Fruit fly (Drosophila melanogaster) whole organism, embryonic: Measurements from ENCODE around the gene Osi9.

Experiments used
- Antp ChIP-seq: fragments of 200-800 bp; sonication (Bioruptor generic); optimal IDR thresholded peaks from 3 replicates; lab custom pipeline; 2016; ENCODE audit warnings: missing biosample characterization, missing genetic modification characterization
- Blimp-1 ChIP-seq: fragments of 200-800 bp; sonication (Bioruptor generic); optimal IDR thresholded peaks from 3 replicates; lab custom pipeline; 2018; ENCODE audit warnings: missing biosample characterization, missing genetic modification characterization, mild to moderate bottlenecking, moderate library complexity, missing genetic modification reagents
- CG10267 ChIP-seq: fragments of 200-800 bp; sonication (Bioruptor generic); optimal IDR thresholded peaks from 2 replicates; lab custom pipeline; 2018; ENCODE audit warnings: missing biosample characterization, mild to moderate bottlenecking, missing genetic modification characterization, moderate library complexity
- CG2129 ChIP-seq: fragments of 200-800 bp; sonication (Bioruptor generic); IDR thresholded peaks from 2 replicates; pipeline ENCODE4 v1.3.6; 2022; ENCODE audit warnings: missing biosample characterization, missing genetic modification characterization; ENCODE audit not compliant: partially characterized antibody
- CG6791 ChIP-seq: fragments of 200-800 bp; sonication (Bioruptor generic); IDR thresholded peaks from 3 replicates; pipeline ENCODE4 v1.3.6; 2022; ENCODE audit warnings: missing biosample characterization, missing genetic modification characterization; ENCODE audit not compliant: partially characterized antibody
- CG9876 ChIP-seq: fragments of 200-800 bp; sonication (Bioruptor generic); optimal IDR thresholded peaks from 2 replicates; lab custom pipeline; 2016; ENCODE audit warnings: missing biosample characterization, missing genetic modification characterization
- Dbx ChIP-seq: fragments of 200-800 bp; sonication (Bioruptor generic); IDR thresholded peaks from 3 replicates; pipeline ENCODE4 v1.3.6; 2022; ENCODE audit warnings: missing biosample characterization, missing genetic modification characterization
- Dip2 ChIP-seq: fragments of 200-800 bp; sonication (Bioruptor generic); IDR thresholded peaks from 2 replicates; pipeline ENCODE4 v1.3.6; 2022; ENCODE audit warnings: missing biosample characterization, missing genetic modification characterization
- Dll ChIP-seq: fragments of 200-800 bp; sonication (Bioruptor generic); IDR thresholded peaks from 4 replicates; pipeline ENCODE4 v1.3.6; 2022; ENCODE audit warnings: missing biosample characterization, missing genetic modification characterization; ENCODE audit not compliant: partially characterized antibody
- Dp ChIP-seq: fragments of 200-800 bp; sonication (Bioruptor generic); optimal IDR thresholded peaks from 2 replicates; lab custom pipeline; 2018; ENCODE audit warnings: missing biosample characterization, mild to moderate bottlenecking, missing genetic modification characterization, moderate library complexity
- Ets65A ChIP-seq: fragments of 200-800 bp; sonication (Bioruptor generic); peaks from one replicate; lab custom pipeline; 2016; ENCODE audit warnings: missing biosample characterization, missing genetic modification characterization
- NFAT ChIP-seq: fragments of 200-800 bp; sonication (Bioruptor generic); IDR thresholded peaks from 2 replicates; pipeline ENCODE4 v1.3.6; 2022; ENCODE audit warnings: missing biosample characterization, missing genetic modification characterization
- Opbp ChIP-seq: fragments of 200-800 bp; sonication (Bioruptor generic); IDR thresholded peaks from 3 replicates; pipeline ENCODE4 v1.3.6; 2022; ENCODE audit warnings: missing biosample characterization, missing genetic modification characterization; ENCODE audit not compliant: partially characterized antibody
- Sry-δ ChIP-seq: fragments of 200-800 bp; sonication (Bioruptor generic); optimal IDR thresholded peaks from 2 replicates; lab custom pipeline; 2016; ENCODE audit warnings: missing biosample characterization, missing genetic modification characterization
- YL-1 ChIP-seq: fragments of 200-800 bp; sonication (Bioruptor generic); optimal IDR thresholded peaks from 3 replicates; lab custom pipeline; 2017; ENCODE audit warnings: missing biosample characterization, mild to moderate bottlenecking, missing genetic modification characterization
- abd-A ChIP-seq: fragments of 200-800 bp; sonication (Bioruptor generic); optimal IDR thresholded peaks from 3 replicates; lab custom pipeline; 2019; ENCODE audit warnings: missing biosample characterization, mild to moderate bottlenecking, missing genetic modification characterization, moderate library complexity
- ase ChIP-seq: fragments of 200-800 bp; sonication (Bioruptor generic); IDR thresholded peaks from 3 replicates; pipeline ENCODE4 v1.3.6; 2022; ENCODE audit warnings: missing biosample characterization, missing genetic modification characterization
- dmrt11E ChIP-seq: fragments of 200-800 bp; sonication (Bioruptor generic); optimal IDR thresholded peaks from 3 replicates; lab custom pipeline; 2018; ENCODE audit warnings: missing biosample characterization, mild to moderate bottlenecking, missing genetic modification characterization, moderate library complexity
- emc ChIP-seq: fragments of 200-800 bp; sonication (Bioruptor generic); optimal IDR thresholded peaks from 2 replicates; lab custom pipeline; 2016; ENCODE audit warnings: missing biosample characterization, missing genetic modification characterization
- en ChIP-seq: fragments of 200-800 bp; sonication (Bioruptor generic); optimal IDR thresholded peaks from 2 replicates; lab custom pipeline; 2016; ENCODE audit warnings: missing biosample characterization, missing genetic modification characterization
- gcm ChIP-seq: fragments of 200-800 bp; sonication (Bioruptor generic); optimal IDR thresholded peaks from 2 replicates; lab custom pipeline; 2019; ENCODE audit warnings: missing biosample characterization, mild to moderate bottlenecking, missing genetic modification characterization, moderate library complexity
- jing ChIP-seq: fragments of 200-800 bp; sonication (Bioruptor generic); optimal IDR thresholded peaks from 2 replicates; lab custom pipeline; 2018; ENCODE audit warnings: missing biosample characterization, mild to moderate bottlenecking, missing genetic modification characterization
- lov ChIP-seq, 2 experiments: fragments of 200-800 bp in 1 of 2; fragments of >200 bp in 1 of 2; sonication (Bioruptor generic) in 1 of 2; IDR thresholded peaks in 1 of 2; optimal IDR thresholded peaks in 1 of 2; 2 replicates in 1 of 2; 3 replicates in 1 of 2; pipeline versions ENCODE4 v1.3.6 to Lab custom; 2017 to 2022; ENCODE audit warnings: missing biosample characterization in 1 of 2, missing genetic modification characterization in 1 of 2
- mirr ChIP-seq: fragments of 200-800 bp; sonication (Bioruptor generic); optimal IDR thresholded peaks from 3 replicates; lab custom pipeline; 2018; ENCODE audit warnings: missing biosample characterization, mild to moderate bottlenecking, missing genetic modification characterization
- mld ChIP-seq: fragments of 200-800 bp; sonication (Bioruptor generic); IDR thresholded peaks from 3 replicates; pipeline ENCODE4 v1.3.6; 2022; ENCODE audit warnings: missing biosample characterization, missing genetic modification characterization; ENCODE audit not compliant: partially characterized antibody
- pros ChIP-seq: fragments of 200-800 bp; sonication (Bioruptor generic); optimal IDR thresholded peaks from 3 replicates; lab custom pipeline; 2019; ENCODE audit warnings: missing biosample characterization, mild to moderate bottlenecking, missing genetic modification characterization, moderate library complexity
- pum ChIP-seq: fragments of 200-800 bp; sonication (Bioruptor generic); optimal IDR thresholded peaks from 2 replicates; lab custom pipeline; 2016; ENCODE audit warnings: missing biosample characterization, missing genetic modification characterization
- pzg ChIP-seq: fragments of 200-800 bp; sonication (Bioruptor generic); optimal IDR thresholded peaks from 3 replicates; lab custom pipeline; 2018; ENCODE audit warnings: missing biosample characterization, mild to moderate bottlenecking, missing genetic modification characterization, moderate library complexity
- repo ChIP-seq: fragments of 200-800 bp; sonication (Bioruptor generic); optimal IDR thresholded peaks from 2 replicates; lab custom pipeline; 2016; ENCODE audit warnings: missing biosample characterization, missing genetic modification characterization
- slou ChIP-seq: fragments of 200-800 bp; sonication (Bioruptor generic); optimal IDR thresholded peaks from 3 replicates; lab custom pipeline; 2016; ENCODE audit warnings: missing biosample characterization, missing genetic modification characterization
- wdn ChIP-seq: fragments of 200-800 bp; sonication (Bioruptor generic); IDR thresholded peaks from 2 replicates; pipeline ENCODE4 v1.3.6; 2022; ENCODE audit warnings: missing biosample characterization, missing genetic modification characterization
- wek ChIP-seq: fragments of 200-800 bp; sonication (Bioruptor generic); optimal IDR thresholded peaks from 3 replicates; lab custom pipeline; 2018; ENCODE audit warnings: missing biosample characterization, mild to moderate bottlenecking, missing genetic modification characterization, moderate library complexity

The Osi9 gene

DNA sequence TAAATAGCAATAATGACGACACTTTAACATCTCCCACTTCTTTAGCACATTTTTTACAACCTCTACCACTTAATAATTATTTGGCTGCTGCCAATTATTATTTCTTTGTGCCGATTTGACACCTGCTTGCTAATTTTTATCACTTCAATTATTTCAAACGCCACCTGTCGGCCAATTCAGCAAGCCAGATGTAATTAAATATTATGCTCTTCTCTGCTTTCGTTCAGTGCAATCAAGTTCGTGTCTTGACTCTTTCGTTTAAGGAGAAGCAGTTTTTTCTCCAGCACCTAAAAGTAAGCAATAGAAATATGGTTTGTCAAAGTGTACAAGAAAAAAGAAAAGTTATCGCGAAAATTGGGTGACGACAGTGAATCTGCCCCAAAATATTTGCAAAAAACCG, 5.6 kb upstream of the Osi9 start (continued):
- TF ChIP-seq en (no peak), pum (GFP tag; lab: Kevin White, UChicago) (no peak), NFAT (GFP tag; lab: Robert Waterston, UW) (no peak)
- TF ChIP-seq, all 482 proteins: peak for 9

DNA sequence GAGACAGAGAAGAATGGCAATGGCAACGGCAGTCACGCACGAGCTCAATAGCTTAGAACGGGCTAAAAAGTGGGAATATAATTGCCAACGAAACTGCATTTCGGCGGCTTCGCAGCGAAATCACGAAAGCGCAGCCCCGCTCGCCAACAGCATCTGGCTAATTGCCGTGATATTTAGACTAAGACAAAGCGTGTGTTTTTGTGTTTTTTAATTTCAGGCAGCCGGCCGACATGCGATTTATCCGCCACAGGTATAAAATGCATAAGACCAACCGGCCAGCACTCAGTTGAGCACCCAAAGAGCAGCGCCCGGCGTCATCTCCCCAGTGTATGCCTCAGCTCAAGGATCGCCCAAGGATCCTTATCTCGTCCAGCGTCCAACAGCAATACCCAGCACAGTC, 5.1 kb upstream of the Osi9 start, which contains the start of gene Osi8:
TSS of gene Osi8 (plus strand) at position 301 of the 400 bp plus-strand sequence.
- TF ChIP-seq Ets65A (GFP tag; lab: Kevin White, UChicago) (peak; percentile 33), Dp (GFP tag; lab: Kevin White, UChicago) (no peak)
- TF ChIP-seq, all 482 proteins: peak for 1

DNA sequence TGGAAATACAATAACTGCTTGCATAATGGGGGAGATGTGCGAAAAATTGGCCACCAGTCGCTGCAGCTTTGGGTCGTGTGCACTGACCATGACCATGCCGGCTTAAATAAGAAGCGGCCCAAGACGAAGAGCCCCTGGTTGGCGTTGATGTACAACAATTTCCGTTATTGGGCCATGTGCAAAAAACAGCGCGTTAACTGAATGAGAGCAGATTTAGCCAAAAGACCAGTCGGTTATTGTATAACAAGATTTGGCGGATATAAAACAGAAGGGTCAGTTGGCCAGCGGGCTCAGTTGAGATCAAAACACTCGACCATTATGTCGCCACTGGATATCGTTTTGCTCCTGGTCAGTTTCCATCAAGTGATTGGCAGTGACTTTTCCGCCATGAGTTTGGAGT, 3.6 kb downstream of the Osi9 start, which contains the start of gene Osi10a:
TSS of gene Osi10a (plus strand) at position 301 of the 400 bp plus-strand sequence.
- TF ChIP-seq pzg (no peak), jing (no peak), gcm (no peak), CG9876 (no peak), wdn (GFP tag; lab: Robert Waterston, UW) (no peak), ase (GFP tag; lab: Robert Waterston, UW) (no peak), Antp (GFP tag; lab: Kevin White, UChicago) (no peak), dmrt11E (tag; lab: Kevin White, UChicago) (no peak), wek (GFP tag; lab: Kevin White, UChicago) (no peak), CG10267 (no peak), Dbx (GFP tag; lab: Robert Waterston, UW) (no peak), repo (GFP tag; lab: Kevin White, UChicago) (no peak), Dip2 (GFP tag; lab: Robert Waterston, UW) (no peak), Dll (GFP tag; lab: Robert Waterston, UW) (no peak), Blimp-1 (GFP tag; lab: Kevin White, UChicago) (no peak), YL-1 (GFP tag; lab: Kevin White, UChicago) (no peak), slou (no peak), emc (GFP tag; lab: Kevin White, UChicago) (no peak), abd-A (tag; lab: Kevin White, UChicago) (no peak), Opbp (no peak)

DNA sequence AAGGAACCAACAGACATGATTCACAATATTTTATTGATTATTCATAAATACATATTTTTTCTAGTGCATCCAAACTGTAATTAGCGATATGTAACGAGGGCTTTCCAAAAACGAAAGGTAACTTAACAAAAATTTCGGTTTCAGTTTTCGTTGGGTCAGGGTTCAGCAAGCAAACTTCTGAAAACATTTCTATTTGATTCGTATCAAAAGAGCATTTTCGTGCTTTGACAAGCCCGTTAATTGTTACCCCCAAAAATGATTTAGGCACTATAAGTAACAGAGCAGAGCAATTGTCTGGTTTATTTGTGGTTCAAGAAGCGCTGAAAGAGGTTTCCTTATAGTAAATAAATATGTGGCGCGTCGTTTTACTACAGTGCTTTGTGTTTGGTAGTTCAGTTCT, 5.9 kb downstream of the Osi9 start, which contains the start of gene Osi10b:
TSS of gene Osi10b (plus strand) at position 301 of the 400 bp plus-strand sequence.
- peak; percentile 6 for TF ChIP-seq Ets65A (GFP tag; lab: Kevin White, UChicago)
- TF ChIP-seq pros (GFP tag; lab: Kevin White, UChicago), result no peak
- TF ChIP-seq, all 482 proteins: peak for 1

DNA sequence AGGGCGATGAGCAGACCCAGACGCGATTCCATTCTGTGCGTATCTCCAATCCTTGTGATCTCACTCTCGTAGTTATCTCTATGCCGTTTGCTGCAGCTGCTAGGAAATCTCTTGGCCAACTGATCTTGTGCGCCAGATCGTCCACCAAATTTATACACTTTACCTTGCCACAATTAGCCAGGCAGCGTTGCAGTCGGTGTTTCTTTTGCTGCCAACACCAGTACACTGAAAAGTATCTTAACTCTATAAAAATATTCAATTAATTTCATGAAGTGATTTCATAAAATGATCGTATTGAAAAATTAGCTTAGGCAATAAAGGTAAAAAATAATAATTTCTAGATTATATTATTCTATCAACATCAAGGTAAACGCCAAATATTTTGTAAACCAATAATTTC, 8.6 kb downstream of the Osi9 start, which contains the start of gene Osi11:
TSS of gene Osi11 (minus strand) at position 101 of the 400 bp plus-strand sequence.
- TF ChIP-seq CG2129 (GFP tag; lab: Robert Waterston, UW) (no peak), lov (optimal IDR thresholded peaks at IDR 0.05; lab: Kevin White, UChicago) (no peak), lov (GFP tag; IDR thresholded peaks at IDR 0.05; lab: Robert Waterston, UW) (no peak), CG6791 (no peak), mld (GFP tag; lab: Robert Waterston, UW) (no peak), mirr (GFP tag; lab: Kevin White, UChicago) (no peak), Sry-δ (GFP tag; lab: Kevin White, UChicago) (no peak)
